Worm (Caenorhabditis elegans) whole organism, young adult: ENCODE measurements around the gene R04B3.3.

ENCODE experiments used
- B0336.3 ChIP-seq: fragments of 200-800 bp; sonication (Bioruptor generic); IDR thresholded peaks from 2 replicates; pipeline ENCODE4 v1.3.6; 2022; ENCODE audit warnings: missing genetic modification characterization, missing compliant biosample characterization
- D2030.7 ChIP-seq: fragments of 200-800 bp; sonication (Bioruptor generic); IDR thresholded peaks from 2 replicates; pipeline ENCODE4 v1.3.6; 2022; ENCODE audit warnings: missing genetic modification reagents, missing genetic modification characterization, missing compliant biosample characterization
- F10E7.11 ChIP-seq: sonication (generic microtip); optimal IDR thresholded peaks from 2 replicates; lab custom pipeline; 2017; ENCODE audit warnings: mild to moderate bottlenecking, missing genetic modification characterization, moderate library complexity, missing compliant biosample characterization
- F33H1.4 ChIP-seq: fragments of 200-800 bp; sonication (Bioruptor generic); IDR thresholded peaks from 2 replicates; pipeline ENCODE4 v1.3.6; 2022; ENCODE audit warnings: missing genetic modification reagents, missing genetic modification characterization, missing compliant biosample characterization
- F52B5.7 ChIP-seq: sonication (generic microtip); optimal IDR thresholded peaks from 2 replicates; lab custom pipeline; 2016; ENCODE audit warnings: mild to moderate bottlenecking, missing genetic modification characterization, missing compliant biosample characterization
- F55B11.4 ChIP-seq: sonication (generic microtip); optimal IDR thresholded peaks from 2 replicates; lab custom pipeline; 2016; ENCODE audit warnings: missing compliant biosample characterization, missing genetic modification characterization, borderline replicate concordance; ENCODE audit not compliant: insufficient read depth
- F57A8.1 ChIP-seq: fragments of 200-800 bp; sonication (Bioruptor generic); optimal IDR thresholded peaks from 2 replicates; lab custom pipeline; 2018; ENCODE audit warnings: mild to moderate bottlenecking, missing genetic modification characterization, moderate library complexity, missing compliant biosample characterization
- F57C9.4 ChIP-seq: sonication (generic microtip); optimal IDR thresholded peaks from 2 replicates; lab custom pipeline; 2017; ENCODE audit warnings: mild to moderate bottlenecking, missing genetic modification characterization, missing compliant biosample characterization
- K12H6.12 ChIP-seq: fragments of 200-800 bp; sonication (Bioruptor generic); optimal IDR thresholded peaks from 2 replicates; lab custom pipeline; 2018; ENCODE audit warnings: mild to moderate bottlenecking, missing genetic modification characterization, missing compliant biosample characterization
- T07F8.4 ChIP-seq: sonication (generic microtip); optimal IDR thresholded peaks from 2 replicates; lab custom pipeline; 2016; ENCODE audit warnings: mild to moderate bottlenecking, missing genetic modification characterization, moderate library complexity, missing compliant biosample characterization
- Y53F4B.3 ChIP-seq: fragments of 200-800 bp; sonication (Bioruptor generic); IDR thresholded peaks from 2 replicates; pipeline ENCODE4 v1.3.6; 2022; ENCODE audit warnings: missing genetic modification reagents, missing genetic modification characterization, missing compliant biosample characterization
- aptf-3 ChIP-seq: fragments of 200-800 bp; sonication (Bioruptor generic); IDR thresholded peaks from 2 replicates; pipeline ENCODE4 v1.3.6; 2022; ENCODE audit warnings: missing genetic modification characterization, missing compliant biosample characterization
- atf-7 ChIP-seq: sonication (generic microtip); optimal IDR thresholded peaks from 2 replicates; lab custom pipeline; 2017; ENCODE audit warnings: mild to moderate bottlenecking, missing genetic modification characterization, missing compliant biosample characterization
- attf-6 ChIP-seq: fragments of 200-800 bp; sonication (Bioruptor generic); IDR thresholded peaks from 2 replicates; pipeline ENCODE4 v1.3.6; 2022; ENCODE audit warnings: missing genetic modification reagents, missing genetic modification characterization, missing compliant biosample characterization
- bed-1 ChIP-seq: fragments of 200-800 bp; sonication (Bioruptor generic); IDR thresholded peaks from 2 replicates; pipeline ENCODE4 v1.3.6; 2022; ENCODE audit warnings: missing genetic modification reagents, missing genetic modification characterization, missing compliant biosample characterization
- cebp-2 ChIP-seq: fragments of 200-800 bp; sonication (Bioruptor generic); IDR thresholded peaks from 2 replicates; pipeline ENCODE4 v1.3.6; 2022; ENCODE audit warnings: missing genetic modification characterization, missing compliant biosample characterization
- ceh-40 ChIP-seq: fragments of 200-800 bp; sonication (Bioruptor generic); IDR thresholded peaks from 2 replicates; pipeline ENCODE4 v1.3.6; 2022; ENCODE audit warnings: missing genetic modification characterization, missing compliant biosample characterization
- chd-7 ChIP-seq: sonication (generic microtip); optimal IDR thresholded peaks from 2 replicates; lab custom pipeline; 2016; ENCODE audit warnings: mild to moderate bottlenecking, missing genetic modification characterization, moderate library complexity, missing compliant biosample characterization
- die-1 ChIP-seq: sonication (generic microtip); optimal IDR thresholded peaks from 2 replicates; lab custom pipeline; 2016; ENCODE audit warnings: missing genotype, mild to moderate bottlenecking, missing genetic modification characterization, missing compliant biosample characterization
- dox-1 ChIP-seq: fragments of 200-800 bp; sonication (Bioruptor generic); IDR thresholded peaks from 2 replicates; pipeline ENCODE4 v1.3.6; 2022; ENCODE audit warnings: missing genetic modification reagents, missing genetic modification characterization, missing compliant biosample characterization
- egl-18 ChIP-seq: fragments of 200-800 bp; sonication (Bioruptor generic); IDR thresholded peaks from 2 replicates; pipeline ENCODE4 v1.3.6; 2022; ENCODE audit warnings: missing genetic modification reagents, missing genetic modification characterization, missing compliant biosample characterization
- ets-4 ChIP-seq: fragments of 200-800 bp; sonication (Bioruptor generic); optimal IDR thresholded peaks from 2 replicates; lab custom pipeline; 2018; ENCODE audit warnings: mild to moderate bottlenecking, missing genetic modification characterization, missing compliant biosample characterization
- fkh-3 ChIP-seq: sonication (generic microtip); optimal IDR thresholded peaks from 2 replicates; lab custom pipeline; 2016; ENCODE audit warnings: mild to moderate bottlenecking, missing genetic modification characterization, missing compliant biosample characterization
- gei-17 ChIP-seq: fragments of 200-800 bp; sonication (Bioruptor generic); optimal IDR thresholded peaks from 2 replicates; lab custom pipeline; 2018; ENCODE audit warnings: mild to moderate bottlenecking, missing genetic modification characterization, missing compliant biosample characterization
- him-1 ChIP-seq: sonication (generic microtip); optimal IDR thresholded peaks from 2 replicates; lab custom pipeline; 2016; ENCODE audit warnings: missing genotype, missing genetic modification reagents, missing genetic modification characterization, missing compliant biosample characterization
- hmg-1.2 ChIP-seq: fragments of 200-800 bp; sonication (Bioruptor generic); IDR thresholded peaks from 2 replicates; pipeline ENCODE4 v1.3.6; 2022; ENCODE audit warnings: missing genetic modification reagents, missing genetic modification characterization, missing compliant biosample characterization
- hsf-1 ChIP-seq: fragments of 200-800 bp; sonication (Bioruptor generic); IDR thresholded peaks from 2 replicates; pipeline ENCODE4 v1.3.6; 2022; ENCODE audit warnings: missing genetic modification reagents, missing genetic modification characterization, missing compliant biosample characterization
- lsl-1 ChIP-seq: fragments of 200-800 bp; sonication (Bioruptor generic); optimal IDR thresholded peaks from 2 replicates; lab custom pipeline; 2018; ENCODE audit warnings: mild to moderate bottlenecking, missing genetic modification characterization, moderate library complexity, missing compliant biosample characterization
- madf-10 ChIP-seq: sonication (generic microtip); optimal IDR thresholded peaks from 2 replicates; lab custom pipeline; 2016; ENCODE audit warnings: mild to moderate bottlenecking, missing genetic modification characterization, missing compliant biosample characterization
- nfya-1 ChIP-seq: sonication (generic microtip); optimal IDR thresholded peaks from 2 replicates; lab custom pipeline; 2017; ENCODE audit warnings: antibody characterized with exemption, missing compliant biosample characterization, missing genetic modification characterization, borderline replicate concordance; ENCODE audit not compliant: insufficient read depth
- nfya-2 ChIP-seq: fragments of 200-800 bp; sonication (Bioruptor generic); IDR thresholded peaks from 2 replicates; pipeline ENCODE4 v1.3.6; 2022; ENCODE audit warnings: missing genetic modification reagents, missing genetic modification characterization, missing compliant biosample characterization
- nhr-179 ChIP-seq: sonication (generic microtip); optimal IDR thresholded peaks from 2 replicates; lab custom pipeline; 2016; ENCODE audit warnings: mild to moderate bottlenecking, missing genetic modification characterization, missing compliant biosample characterization
- nhr-80 ChIP-seq: sonication (generic microtip); optimal IDR thresholded peaks from 2 replicates; lab custom pipeline; 2016; ENCODE audit warnings: missing genetic modification characterization, missing compliant biosample characterization
- rec-8 ChIP-seq, 2 experiments: sonication (generic microtip); optimal IDR thresholded peaks; 2 replicates each; lab custom pipeline; 2016; ENCODE audit warnings: mild to moderate bottlenecking in 2 of 2, missing genetic modification characterization in 2 of 2, missing genetic modification reagents in 2 of 2, missing genotype in 2 of 2, missing biosample characterization in 1 of 2, missing compliant biosample characterization in 1 of 2, moderate library complexity in 1 of 2
- repo-1 ChIP-seq: sonication (generic microtip); optimal IDR thresholded peaks from 2 replicates; lab custom pipeline; 2017; ENCODE audit warnings: mild to moderate bottlenecking, missing genetic modification characterization, missing compliant biosample characterization
- rpc-1 ChIP-seq, 2 experiments: fragments of 150-350 bp in 1 of 2; sonication (generic microtip) in 1 of 2; optimal IDR thresholded peaks; 2 replicates each; lab custom pipeline; 2014 to 2018; ENCODE audit warnings: missing biosample characterization in 1 of 2, missing genetic modification characterization in 1 of 2, missing genetic modification reagents in 1 of 2, missing genotype in 1 of 2
- sdz-38 ChIP-seq: sonication (generic microtip); optimal IDR thresholded peaks from 2 replicates; lab custom pipeline; 2016; ENCODE audit warnings: missing genotype, missing genetic modification characterization, missing compliant biosample characterization
- somi-1 ChIP-seq: fragments of 200-800 bp; sonication (Bioruptor generic); optimal IDR thresholded peaks from 2 replicates; lab custom pipeline; 2018; ENCODE audit warnings: mild to moderate bottlenecking, missing genetic modification characterization, missing compliant biosample characterization
- unc-62 ChIP-seq: fragments of 150-350 bp; optimal IDR thresholded peaks from 2 replicates; lab custom pipeline; 2014; ENCODE audit warnings: missing biosample characterization, missing genetic modification reagents, missing genetic modification characterization
- ztf-18 ChIP-seq: sonication (generic microtip); optimal IDR thresholded peaks from 2 replicates; lab custom pipeline; 2016; ENCODE audit warnings: missing genotype, mild to moderate bottlenecking, missing genetic modification characterization, missing compliant biosample characterization
- ztf-28 ChIP-seq: fragments of 200-800 bp; sonication (Bioruptor generic); IDR thresholded peaks from 2 replicates; pipeline ENCODE4 v1.3.6; 2022; ENCODE audit warnings: missing genetic modification reagents, missing genetic modification characterization, missing compliant biosample characterization
- ztf-6 ChIP-seq: fragments of 200-800 bp; sonication (Bioruptor generic); IDR thresholded peaks from 2 replicates; pipeline ENCODE4 v1.3.6; 2022; ENCODE audit warnings: missing genetic modification reagents, missing genetic modification characterization, missing compliant biosample characterization

The R04B3.3 gene

ce11 chrX:2488526-2489098, 12.8 kb upstream of the R04B3.3 start, which contains the start of gene hid-1:
Gene hid-1, plus strand, starts transcription at chrX:2489048.
- no peak for TF ChIP-seq nfya-1 (tag; lab: Kevin White, UChicago)
- TF ChIP-seq nhr-80 (tag; lab: Kevin White, UChicago): peak; percentile 12

DNA sequence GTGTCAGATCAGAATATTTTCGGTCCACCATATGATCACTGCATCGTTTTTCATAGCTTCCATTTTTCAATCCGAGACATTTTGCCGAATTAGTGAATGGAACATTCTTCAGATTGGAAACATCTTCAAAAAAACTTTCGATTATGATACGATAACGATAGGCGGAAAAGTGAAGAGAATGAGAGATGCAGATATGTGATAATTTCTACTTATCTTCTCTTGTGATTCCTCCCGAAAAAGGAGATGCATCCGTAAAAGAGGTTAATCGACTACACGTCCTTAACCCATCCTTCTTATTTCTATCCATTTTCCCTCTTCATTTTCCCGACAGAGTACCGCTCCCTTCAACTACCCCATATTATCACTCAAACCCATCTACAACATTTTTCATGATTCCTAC, 7.3 kb upstream of the R04B3.3 start, which contains the start of gene K02E10.4:
Gene K02E10.4 (plus strand): TSS at position 186 of the 400 bp plus-strand sequence.
- TF ChIP-seq F55B11.4: no peak
- TF ChIP-seq B0336.3 (GFP tag; lab: Robert Waterston, UW): no peak
- no peak for TF ChIP-seq D2030.7
- no peak for TF ChIP-seq him-1
- no peak for TF ChIP-seq T07F8.4
- no peak for TF ChIP-seq rec-8 (tag; optimal IDR thresholded peaks at IDR 0.05; lab: Kevin White, UChicago)
- no peak for TF ChIP-seq die-1
- no peak for TF ChIP-seq Y53F4B.3 (GFP tag; lab: Robert Waterston, UW)
- TF ChIP-seq fkh-3 (tag; lab: Kevin White, UChicago): no peak
- TF ChIP-seq attf-6 (GFP tag; lab: Robert Waterston, UW): no peak
- TF ChIP-seq F57A8.1 (GFP tag; lab: Kevin White, UChicago): no peak
- no peak for TF ChIP-seq ztf-18 (tag; lab: Kevin White, UChicago)
- no peak for TF ChIP-seq bed-1 (GFP tag; lab: Robert Waterston, UW)
- TF ChIP-seq repo-1 (tag; lab: Kevin White, UChicago): no peak
- TF ChIP-seq atf-7 (tag; lab: Kevin White, UChicago): no peak
- TF ChIP-seq rpc-1 (optimal IDR thresholded peaks at IDR 0.05; lab: Kevin White, UChicago): no peak
- no peak for TF ChIP-seq rpc-1 (tag; optimal IDR thresholded peaks at IDR 0.05; lab: Kevin White, UChicago)
- no peak for TF ChIP-seq F57C9.4 (tag; lab: Kevin White, UChicago)
- TF ChIP-seq lsl-1: no peak
- no peak for TF ChIP-seq ets-4 (GFP tag; lab: Kevin White, UChicago)
- TF ChIP-seq, all 124 proteins: peak for 0

DNA sequence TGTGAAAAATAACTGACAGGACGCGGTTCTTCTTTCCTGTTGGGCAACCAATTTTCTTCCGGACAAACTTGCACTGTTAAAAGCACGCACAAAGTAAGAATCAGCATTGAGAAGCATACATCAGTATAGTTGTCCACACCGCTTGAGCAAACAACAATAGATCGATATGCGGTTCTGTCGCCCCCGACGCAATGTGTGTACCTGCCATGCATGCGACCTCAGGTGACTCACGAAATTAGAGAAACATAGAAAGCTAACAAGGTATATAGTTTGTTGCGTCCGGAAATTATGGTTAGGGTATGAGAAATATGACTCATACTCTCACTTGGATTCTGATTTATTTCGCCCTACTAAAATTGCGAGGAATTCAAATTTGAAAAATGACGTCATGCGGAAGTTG, 6.8 kb upstream of the R04B3.3 start, which contains the start of gene K02E10.6:
Gene K02E10.6 (minus strand): TSS at position 149 of the 400 bp plus-strand sequence.
- peak; percentile 41 for TF ChIP-seq nhr-80 (tag; lab: Kevin White, UChicago)
- TF ChIP-seq K12H6.12 (tag; lab: Kevin White, UChicago): no peak

ce11 chrX:2478823-2479222, 3.0 kb upstream of the R04B3.3 start, which contains the start of gene K02E10.5:
Gene K02E10.5, minus strand, starts transcription at chrX:2478923.
- TF ChIP-seq somi-1 (GFP tag; lab: Kevin White, UChicago) (no peak), F52B5.7 (no peak), F33H1.4 (GFP tag; lab: Robert Waterston, UW) (no peak), aptf-3 (GFP tag; lab: Robert Waterston, UW) (no peak), hsf-1 (GFP tag; lab: Robert Waterston, UW) (no peak), nfya-2 (no peak), nhr-179 (tag; lab: Kevin White, UChicago) (no peak), madf-10 (tag; lab: Kevin White, UChicago) (no peak)

DNA sequence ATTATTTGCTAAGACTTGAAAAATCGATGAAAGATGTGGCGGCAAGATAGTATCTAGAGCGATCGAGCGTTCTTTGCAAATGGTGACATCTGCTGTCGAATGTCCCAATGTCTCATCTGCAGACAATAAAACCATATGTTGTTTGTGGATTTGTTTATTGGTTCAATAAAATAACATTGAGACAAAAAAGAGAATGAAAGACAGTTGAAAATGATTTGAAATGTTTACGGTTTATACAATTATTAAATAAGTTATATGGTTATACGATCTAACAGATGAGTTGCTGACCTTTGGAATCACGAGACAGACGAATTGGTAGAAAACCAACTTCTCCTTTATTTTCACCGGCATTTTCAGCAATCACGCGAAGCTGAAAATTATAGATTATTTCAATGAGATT, 2.2 kb downstream of the R04B3.3 start, which contains the start of gene R04B3.2:
Gene R04B3.2 (minus strand): TSS at position 101 of the 400 bp plus-strand sequence.
- TF ChIP-seq dox-1 (GFP tag; lab: Robert Waterston, UW): no peak
- no peak for TF ChIP-seq ztf-6 (GFP tag; lab: Robert Waterston, UW)
- no peak for TF ChIP-seq ets-4 (GFP tag; lab: Kevin White, UChicago)
- no peak for TF ChIP-seq unc-62 (GFP tag; lab: Kevin White, UChicago)
- TF ChIP-seq sdz-38 (tag; lab: Kevin White, UChicago): no peak
- no peak for TF ChIP-seq ztf-28 (GFP tag; lab: Robert Waterston, UW)
- no peak for TF ChIP-seq gei-17
- TF ChIP-seq F10E7.11 (tag; lab: Kevin White, UChicago): no peak
- TF ChIP-seq chd-7 (tag; lab: Kevin White, UChicago): no peak
- TF ChIP-seq egl-18 (GFP tag; lab: Robert Waterston, UW): no peak
- TF ChIP-seq nhr-179 (tag; lab: Kevin White, UChicago): no peak
- no peak for TF ChIP-seq hmg-1.2 (GFP tag; lab: Robert Waterston, UW)
- no peak for TF ChIP-seq cebp-2
- no peak for TF ChIP-seq ceh-40
- no peak for TF ChIP-seq F57C9.4 (tag; lab: Kevin White, UChicago)
- TF ChIP-seq, all 124 proteins: peak for 0
